Fruit fly (Drosophila melanogaster) whole organism, embryonic: ENCODE results near the gene GstD7.

Experiments
- Atf-2 ChIP-seq: fragments of 200-800 bp; sonication (Bioruptor generic); optimal IDR thresholded peaks from 2 replicates; lab custom pipeline; 2016; ENCODE audit warnings: missing biosample characterization, missing genetic modification characterization
- CG10209 ChIP-seq: fragments of 200-800 bp; sonication (Bioruptor generic); optimal IDR thresholded peaks from 3 replicates; lab custom pipeline; 2017; ENCODE audit warnings: missing biosample characterization, mild to moderate bottlenecking, missing genetic modification characterization, missing genetic modification reagents
- CG12659 ChIP-seq: fragments of 200-800 bp; sonication (Bioruptor generic); optimal IDR thresholded peaks from 3 replicates; lab custom pipeline; 2017; ENCODE audit warnings: mild to moderate bottlenecking, missing biosample characterization, missing genetic modification reagents, missing genetic modification characterization
- CG14860 ChIP-seq: fragments of 200-800 bp; sonication (Bioruptor generic); IDR thresholded peaks from 3 replicates; pipeline ENCODE4 v1.3.6; 2022; ENCODE audit warnings: missing biosample characterization, missing genetic modification characterization; ENCODE audit not compliant: partially characterized antibody
- CG16815 ChIP-seq: fragments of 200-800 bp; sonication (Bioruptor generic); optimal IDR thresholded peaks from 3 replicates; lab custom pipeline; 2017; ENCODE audit warnings: missing biosample characterization, mild to moderate bottlenecking, missing genetic modification characterization
- CG16863 ChIP-seq: fragments of 200-800 bp; sonication (Bioruptor generic); optimal IDR thresholded peaks from 3 replicates; lab custom pipeline; 2016; ENCODE audit warnings: missing biosample characterization, missing genetic modification characterization
- CG17612 ChIP-seq: fragments of 200-800 bp; sonication (Bioruptor generic); IDR thresholded peaks from 2 replicates; pipeline ENCODE4 v1.3.6; 2022; ENCODE audit warnings: missing biosample characterization, missing genetic modification characterization
- CG18619 ChIP-seq: fragments of 200-800 bp; sonication (Bioruptor generic); optimal IDR thresholded peaks from 3 replicates; lab custom pipeline; 2017; ENCODE audit warnings: missing biosample characterization, mild to moderate bottlenecking, missing genetic modification characterization
- CG31441 ChIP-seq: fragments of 200-800 bp; sonication (Bioruptor generic); IDR thresholded peaks from 2 replicates; pipeline ENCODE4 v1.3.6; 2022; ENCODE audit warnings: missing biosample characterization, missing genetic modification characterization
- CG34224 ChIP-seq: fragments of 200-800 bp; sonication (Bioruptor generic); IDR thresholded peaks from 3 replicates; pipeline ENCODE4 v1.3.6; 2022; ENCODE audit warnings: missing biosample characterization, missing genetic modification characterization; ENCODE audit not compliant: partially characterized antibody
- CG3995 ChIP-seq: fragments of 200-800 bp; sonication (Bioruptor generic); optimal IDR thresholded peaks from 3 replicates; lab custom pipeline; 2016; ENCODE audit warnings: missing biosample characterization, missing genetic modification characterization
- CG43689 ChIP-seq: fragments of 200-800 bp; sonication (Bioruptor generic); IDR thresholded peaks from 2 replicates; pipeline ENCODE4 v1.3.6; 2022; ENCODE audit warnings: missing biosample characterization, missing genetic modification characterization
- CG6272 ChIP-seq: fragments of 200-800 bp; sonication (Bioruptor generic); IDR thresholded peaks from 2 replicates; pipeline ENCODE4 v1.3.6; 2022; ENCODE audit warnings: missing biosample characterization, missing genetic modification characterization
- CG6654 ChIP-seq: fragments of 200-800 bp; sonication (Bioruptor generic); optimal IDR thresholded peaks from 2 replicates; lab custom pipeline; 2017; ENCODE audit warnings: missing biosample characterization, mild to moderate bottlenecking, missing genetic modification characterization
- Camta ChIP-seq: fragments of 200-800 bp; sonication (Bioruptor generic); optimal IDR thresholded peaks from 2 replicates; lab custom pipeline; 2016; ENCODE audit warnings: missing biosample characterization, missing genetic modification characterization
- D19A ChIP-seq: fragments of 200-800 bp; optimal IDR thresholded peaks from 3 replicates; lab custom pipeline; 2019; ENCODE audit warnings: missing biosample characterization, mild to moderate bottlenecking, missing genetic modification characterization, moderate library complexity
- ERR ChIP-seq: fragments of 200-800 bp; sonication (Bioruptor generic); optimal IDR thresholded peaks from 2 replicates; lab custom pipeline; 2016; ENCODE audit warnings: missing biosample characterization, missing genetic modification characterization
- Eip74EF ChIP-seq, 2 experiments: fragments of 200-800 bp in 1 of 2; fragments of >200 bp in 1 of 2; sonication (Bioruptor generic) in 1 of 2; optimal IDR thresholded peaks; 2 replicates each; lab custom pipeline; 2017 to 2019; ENCODE audit warnings: missing biosample characterization in 2 of 2, missing genetic modification characterization in 2 of 2, mild to moderate bottlenecking in 1 of 2, moderate library complexity in 1 of 2
- GATAe ChIP-seq: fragments of 200-800 bp; sonication (Bioruptor generic); conservative IDR thresholded peaks from 2 replicates; pipeline ENCODE4 v1.3.6; 2022; ENCODE audit warnings: missing biosample characterization, missing genetic modification characterization
- Hand ChIP-seq: fragments of 200-800 bp; sonication (Bioruptor generic); optimal IDR thresholded peaks from 2 replicates; lab custom pipeline; 2017; ENCODE audit warnings: mild to moderate bottlenecking, missing biosample characterization, missing genetic modification reagents, missing genetic modification characterization
- Hmx ChIP-seq: fragments of 200-800 bp; sonication (Bioruptor generic); optimal IDR thresholded peaks from 2 replicates; lab custom pipeline; 2016; ENCODE audit warnings: missing biosample characterization, missing genetic modification characterization
- Lim3 ChIP-seq: fragments of 200-800 bp; sonication (Bioruptor generic); IDR thresholded peaks from 2 replicates; pipeline ENCODE4 v1.3.6; 2022; ENCODE audit warnings: missing biosample characterization, missing genetic modification characterization
- MBD-R2 ChIP-seq: fragments of 200-800 bp; sonication (Bioruptor generic); IDR thresholded peaks from 2 replicates; pipeline ENCODE4 v1.3.6; 2022; ENCODE audit warnings: missing biosample characterization, missing genetic modification characterization
- MESR4 ChIP-seq: fragments of 200-800 bp; sonication (Bioruptor generic); optimal IDR thresholded peaks from 2 replicates; lab custom pipeline; 2018; ENCODE audit warnings: missing biosample characterization, mild to moderate bottlenecking, missing genetic modification characterization, moderate library complexity
- Mad ChIP-seq: fragments of 200-800 bp; sonication (Bioruptor generic); optimal IDR thresholded peaks from 2 replicates; lab custom pipeline; 2016; ENCODE audit warnings: missing biosample characterization, missing genetic modification characterization
- Med ChIP-seq: fragments of 200-800 bp; sonication (Bioruptor generic); peaks from one replicate; lab custom pipeline; 2016; ENCODE audit warnings: missing biosample characterization, missing genetic modification characterization, mild to moderate bottlenecking, inconsistent platforms, moderate library complexity
- Mrtf ChIP-seq: fragments of 200-800 bp; sonication (Bioruptor generic); IDR thresholded peaks from 3 replicates; pipeline ENCODE4 v1.3.6; 2022; ENCODE audit warnings: missing biosample characterization, missing genetic modification characterization
- Neu2 ChIP-seq: fragments of 200-800 bp; sonication (Bioruptor generic); optimal IDR thresholded peaks from 3 replicates; lab custom pipeline; 2016; ENCODE audit warnings: missing biosample characterization, missing genetic modification characterization, borderline replicate concordance
- Ptx1 ChIP-seq: fragments of 200-800 bp; sonication (Bioruptor generic); IDR thresholded peaks from 2 replicates; pipeline ENCODE4 v1.3.6; 2022; ENCODE audit warnings: missing biosample characterization, missing genetic modification characterization
- Sin3A ChIP-seq: fragments of >200 bp; optimal IDR thresholded peaks from 2 replicates; lab custom pipeline; 2018
- YL-1 ChIP-seq: fragments of 200-800 bp; sonication (Bioruptor generic); optimal IDR thresholded peaks from 3 replicates; lab custom pipeline; 2017; ENCODE audit warnings: missing biosample characterization, mild to moderate bottlenecking, missing genetic modification characterization
- caup ChIP-seq: fragments of 200-800 bp; sonication (Bioruptor generic); optimal IDR thresholded peaks from 3 replicates; lab custom pipeline; 2017; ENCODE audit warnings: missing biosample characterization, mild to moderate bottlenecking, missing genetic modification characterization, moderate library complexity; ENCODE audit not compliant: severe bottlenecking
- chif ChIP-seq, 2 experiments: fragments of 200-800 bp; sonication (Bioruptor generic); optimal IDR thresholded peaks; 3 replicates each; lab custom pipeline; 2016; ENCODE audit warnings: missing biosample characterization in 2 of 2, missing genetic modification characterization in 2 of 2
- emc ChIP-seq: fragments of 200-800 bp; sonication (Bioruptor generic); optimal IDR thresholded peaks from 2 replicates; lab custom pipeline; 2016; ENCODE audit warnings: missing biosample characterization, missing genetic modification characterization
- fd64A ChIP-seq: fragments of 200-800 bp; sonication (Bioruptor generic); optimal IDR thresholded peaks from 3 replicates; lab custom pipeline; 2018; ENCODE audit warnings: missing biosample characterization, mild to moderate bottlenecking, missing genetic modification characterization
- grn ChIP-seq: fragments of 200-800 bp; sonication (Bioruptor generic); optimal IDR thresholded peaks from 3 replicates; lab custom pipeline; 2017; ENCODE audit warnings: missing biosample characterization, missing genetic modification characterization
- hth ChIP-seq: fragments of >200 bp; optimal IDR thresholded peaks from 2 replicates; lab custom pipeline; 2017; ENCODE audit warnings: inconsistent platforms
- jigr1 ChIP-seq: fragments of 200-800 bp; sonication (Bioruptor generic); IDR thresholded peaks from 3 replicates; pipeline ENCODE4 v1.3.6; 2022; ENCODE audit warnings: missing biosample characterization, missing genetic modification characterization
- klu ChIP-seq: fragments of 200-800 bp; sonication (Bioruptor generic); IDR thresholded peaks from 2 replicates; pipeline ENCODE4 v1.3.6; 2022; ENCODE audit warnings: missing biosample characterization, missing genetic modification characterization
- mld ChIP-seq: fragments of 200-800 bp; sonication (Bioruptor generic); IDR thresholded peaks from 3 replicates; pipeline ENCODE4 v1.3.6; 2022; ENCODE audit warnings: missing biosample characterization, missing genetic modification characterization; ENCODE audit not compliant: partially characterized antibody
- pan ChIP-seq, 4 experiments: fragments of >200 bp in 3 of 4; fragments of 200-800 bp in 1 of 4; sonication (Bioruptor generic) in 1 of 4; optimal IDR thresholded peaks in 3 of 4; IDR thresholded peaks in 1 of 4; 2 replicates each; pipeline versions ENCODE4 v1.3.6 to Lab custom; 2017 to 2022; ENCODE audit warnings: missing biosample characterization in 2 of 4, missing genetic modification characterization in 2 of 4, mixed read lengths in 1 of 4
- pum ChIP-seq: fragments of 200-800 bp; sonication (Bioruptor generic); optimal IDR thresholded peaks from 2 replicates; lab custom pipeline; 2016; ENCODE audit warnings: missing biosample characterization, missing genetic modification characterization
- run ChIP-seq: fragments of 200-800 bp; sonication (Bioruptor generic); optimal IDR thresholded peaks from 3 replicates; lab custom pipeline; 2018; ENCODE audit warnings: missing biosample characterization, mild to moderate bottlenecking, missing genetic modification characterization
- slou ChIP-seq: fragments of 200-800 bp; sonication (Bioruptor generic); optimal IDR thresholded peaks from 3 replicates; lab custom pipeline; 2016; ENCODE audit warnings: missing biosample characterization, missing genetic modification characterization
- slp2 ChIP-seq: fragments of 200-800 bp; sonication (Bioruptor generic); optimal IDR thresholded peaks from 2 replicates; lab custom pipeline; 2016; ENCODE audit warnings: missing biosample characterization, missing genetic modification characterization
- so ChIP-seq: fragments of 200-800 bp; sonication (Bioruptor generic); IDR thresholded peaks from 3 replicates; pipeline ENCODE4 v1.3.6; 2022; ENCODE audit warnings: missing biosample characterization, missing genetic modification characterization
- tgo ChIP-seq: fragments of 200-800 bp; sonication (Bioruptor generic); IDR thresholded peaks from 3 replicates; pipeline ENCODE4 v1.3.6; 2022; ENCODE audit warnings: missing biosample characterization, missing genetic modification characterization
- vnd ChIP-seq: fragments of 200-800 bp; sonication (Bioruptor generic); IDR thresholded peaks from 3 replicates; pipeline ENCODE4 v1.3.6; 2022; ENCODE audit warnings: missing biosample characterization, missing genetic modification characterization; ENCODE audit not compliant: partially characterized antibody
- wek ChIP-seq: fragments of 200-800 bp; sonication (Bioruptor generic); optimal IDR thresholded peaks from 3 replicates; lab custom pipeline; 2018; ENCODE audit warnings: missing biosample characterization, mild to moderate bottlenecking, missing genetic modification characterization, moderate library complexity
- wor ChIP-seq: fragments of 200-800 bp; sonication (Bioruptor generic); IDR thresholded peaks from 2 replicates; pipeline ENCODE4 v1.3.6; 2022; ENCODE audit warnings: missing biosample characterization, missing genetic modification characterization
- z ChIP-seq: fragments of 200-800 bp; sonication (Bioruptor generic); IDR thresholded peaks from 3 replicates; pipeline ENCODE4 v1.3.6; 2022; ENCODE audit warnings: missing biosample characterization, missing genetic modification characterization

Gene GstD7

dm6 chr3R:12350497-12350896 is 27.8 kb upstream of the GstD7 start, which contains the start of gene CG10038 (continued):
- TF ChIP-seq Hand (GFP tag; lab: Kevin White, UChicago) (no peak), CG6654 (GFP tag; lab: Kevin White, UChicago) (no peak), Neu2 (no peak), z (GFP tag; lab: Robert Waterston, UW) (no peak), wek (GFP tag; lab: Kevin White, UChicago) (peak; percentile 31), Sin3A (lab: Kevin White, UChicago) (peak; percentile 30), fd64A (GFP tag; lab: Kevin White, UChicago) (no peak), Med (peak; percentile 88), GATAe (GFP tag; lab: Robert Waterston, UW) (no peak), CG18619 (GFP tag; lab: Kevin White, UChicago) (no peak), wor (no peak), tgo (no peak), CG31441 (GFP tag; lab: Robert Waterston, UW) (peak; percentile 43; the same call in 1 of the 2 replicates), so (GFP tag; lab: Robert Waterston, UW) (no peak), grn (GFP tag; lab: Kevin White, UChicago) (no peak), Mad (peak; percentile 36), Eip74EF (GFP tag; optimal IDR thresholded peaks at IDR 0.05; lab: Kevin White, UChicago) (no peak), YL-1 (GFP tag; lab: Kevin White, UChicago) (peak; percentile 45), Ptx1 (GFP tag; lab: Robert Waterston, UW) (peak; percentile 46), Lim3 (GFP tag; lab: Robert Waterston, UW) (no peak), CG43689 (GFP tag; lab: Robert Waterston, UW) (no peak), Camta (GFP tag; lab: Kevin White, UChicago) (no peak), CG16815 (GFP tag; lab: Kevin White, UChicago) (no peak), mld (peak; percentile 80; the same call in 2 of the 3 replicates), Mrtf (0 out of 3 replicates have a peak, but pooled peaks have one; percentile 28), CG3995 (GFP tag; lab: Kevin White, UChicago) (peak; percentile 22), caup (peak; percentile 34), slp2 (GFP tag; lab: Kevin White, UChicago) (peak; percentile 1), pum (GFP tag; lab: Kevin White, UChicago) (no peak), emc (GFP tag; lab: Kevin White, UChicago) (no peak), CG6272 (GFP tag; lab: Robert Waterston, UW) (peak; percentile 68), jigr1 (0 out of 3 replicates have a peak, but pooled peaks have one; percentile 9), CG10209 (GFP tag; lab: Kevin White, UChicago) (no peak), CG16863 (GFP tag; lab: Kevin White, UChicago) (no peak), CG17612 (no peak), MBD-R2 (GFP tag; lab: Robert Waterston, UW) (peak; percentile 100), pan (optimal IDR thresholded peaks at IDR 0.05; lab: Kevin White, UChicago) (no peak), pan (GFP tag; optimal IDR thresholded peaks at IDR 0.05 in 1 of 2, IDR thresholded peaks at IDR 0.05 in 1 of 2) (no peak), vnd (GFP tag; lab: Robert Waterston, UW) (peak; percentile 92), CG14860 (GFP tag; lab: Robert Waterston, UW) (peak; percentile 80), CG12659 (GFP tag; lab: Kevin White, UChicago) (peak; percentile 62), D19A (tag; lab: Kevin White, UChicago) (peak; percentile 45), hth (no peak), ERR (GFP tag; lab: Kevin White, UChicago) (no peak), klu (GFP tag; lab: Robert Waterston, UW) (no peak), chif (GFP tag; optimal IDR thresholded peaks at IDR 0.05; lab: Kevin White, UChicago) (peak in 1 of 2 experiments; percentile 15), slou (no peak), Atf-2 (GFP tag; lab: Kevin White, UChicago) (no peak), Hmx (GFP tag; lab: Kevin White, UChicago) (no peak), CG34224 (GFP tag; lab: Robert Waterston, UW) (peak; percentile 92), run (tag; lab: Kevin White, UChicago) (no peak), MESR4 (GFP tag; lab: Kevin White, UChicago) (peak; percentile 10)
